Fruit fly (Drosophila melanogaster) whole organism, prepupa: ENCODE results near the gene CG6071.

Experiments used
- Ets96B ChIP-seq: fragments of 200-800 bp; optimal IDR thresholded peaks from 2 replicates; lab custom pipeline; 2019; ENCODE audit warnings: missing biosample characterization, mild to moderate bottlenecking, missing genetic modification characterization, moderate library complexity
- topi ChIP-seq: fragments of 200-800 bp; sonication (Bioruptor generic); optimal IDR thresholded peaks from 3 replicates; lab custom pipeline; 2016; ENCODE audit warnings: missing biosample characterization, missing genetic modification characterization

DNA sequence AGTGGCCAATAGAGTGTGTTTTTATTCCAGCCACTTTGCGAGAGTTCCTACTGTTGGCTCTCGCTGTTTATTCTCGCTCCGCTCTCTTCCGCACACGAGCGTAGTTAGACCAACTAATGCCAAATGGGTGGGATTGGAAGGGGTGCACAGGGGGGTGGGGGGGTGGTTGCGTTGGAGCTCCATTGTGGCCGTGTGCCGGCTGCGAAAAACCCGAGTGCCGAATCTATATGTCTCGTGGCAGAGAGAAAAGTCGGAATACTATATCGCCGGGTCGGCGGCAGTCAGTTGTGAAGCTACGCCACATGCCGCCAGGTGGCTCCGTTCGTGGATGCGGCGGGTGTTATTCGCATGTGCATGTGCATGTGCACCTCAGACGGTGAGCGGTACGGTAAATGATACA, 44.7 kb downstream of the CG6071 start:
- TF ChIP-seq Ets96B (no peak), topi (no peak)
